Worm (Caenorhabditis elegans): ENCODE data around the gene K06B4.4.

The K06B4.4 gene

DNA sequence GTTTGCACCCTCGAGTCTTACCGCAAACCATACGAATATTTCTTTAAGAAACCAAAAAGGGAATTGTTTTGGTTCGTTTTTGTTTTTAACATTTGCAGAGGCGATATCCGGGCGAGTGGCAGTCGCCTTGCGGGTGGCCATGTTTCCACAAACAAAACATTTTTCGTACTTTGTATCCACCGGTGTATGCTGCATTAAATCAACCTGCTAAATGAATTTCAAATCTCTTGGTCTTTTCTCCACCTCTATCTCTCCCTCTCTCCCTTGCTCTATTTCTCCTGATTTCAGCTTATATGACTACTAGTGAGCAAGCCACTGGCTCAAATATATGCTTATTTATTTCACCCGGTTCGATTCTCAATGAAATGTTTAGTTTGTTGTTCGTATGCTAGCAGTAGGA lies 8.3 kb downstream of the K06B4.4 start, which contains the start of gene nhr-52:
Gene nhr-52 (plus strand): TSS at position 301 of the 400 bp plus-strand sequence.
- no peak for TF ChIP-seq snpc-4 (tag; optimal IDR thresholded peaks at IDR 0.05)
- TF ChIP-seq ztf-11 (tag; optimal IDR thresholded peaks at IDR 0.05) = no peak
- no peak for TF ChIP-seq egl-5 (tag; optimal IDR thresholded peaks at IDR 0.05)
- TF ChIP-seq pqm-1 (tag; optimal IDR thresholded peaks at IDR 0.05) = no peak
- TF ChIP-seq pha-4 (tag; optimal IDR thresholded peaks at IDR 0.05) = no peak
- TF ChIP-seq egl-27 (tag; optimal IDR thresholded peaks at IDR 0.05) = no peak
- TF ChIP-seq jun-1 (tag; optimal IDR thresholded peaks at IDR 0.05) = no peak
- no peak for TF ChIP-seq fkh-2 (tag; optimal IDR thresholded peaks at IDR 0.05)

DNA sequence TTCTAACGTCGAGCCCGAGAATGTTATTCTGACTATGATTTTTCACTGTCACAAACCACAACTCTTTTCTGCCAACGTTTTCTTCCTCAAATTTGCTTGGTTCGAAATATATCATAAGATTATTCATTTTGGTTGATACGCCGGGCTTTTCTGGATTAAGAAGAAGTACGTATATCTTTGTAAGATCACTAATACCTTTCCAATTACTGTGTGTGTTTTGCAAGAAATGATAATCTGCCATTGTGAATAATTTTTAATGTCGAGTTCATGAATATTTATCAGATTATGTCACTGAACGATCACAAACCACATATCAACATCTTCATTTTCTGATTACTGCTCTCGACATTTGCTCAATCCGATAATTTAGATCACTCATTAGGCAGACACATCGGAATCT lies 16.6 kb downstream of the K06B4.4 start, which contains the start of gene nhr-196:
Gene nhr-196 (plus strand): TSS at position 118 of the 400 bp plus-strand sequence.
- TF ChIP-seq tbx-2 (tag; optimal IDR thresholded peaks at IDR 0.05) (no peak), lsy-12 (tag; optimal IDR thresholded peaks at IDR 0.05) (no peak), unc-39 (tag; optimal IDR thresholded peaks at IDR 0.05) (no peak), sea-2 (GFP tag; optimal IDR thresholded peaks at IDR 0.05) (no peak), unc-62 (GFP tag; optimal IDR thresholded peaks at IDR 0.05) (no peak), ztf-11 (tag; optimal IDR thresholded peaks at IDR 0.05) (no peak), ceh-28 (tag; optimal IDR thresholded peaks at IDR 0.05) (no peak), fkh-10 (GFP tag; optimal IDR thresholded peaks at IDR 0.05) (no peak), nhr-25 (tag; optimal IDR thresholded peaks at IDR 0.05) (no peak), mml-1 (tag; optimal IDR thresholded peaks at IDR 0.05) (no peak), egl-27 (tag; optimal IDR thresholded peaks at IDR 0.05) (no peak), zag-1 (tag; optimal IDR thresholded peaks at IDR 0.05) (no peak), egl-5 (tag; optimal IDR thresholded peaks at IDR 0.05) (no peak), elt-1 (tag; optimal IDR thresholded peaks at IDR 0.05) (no peak), nfya-1 (tag; optimal IDR thresholded peaks at IDR 0.05; ENCODE audit: insufficient read depth) (no peak), snpc-4 (tag; optimal IDR thresholded peaks at IDR 0.05) (no peak), hmg-11 (tag; optimal IDR thresholded peaks at IDR 0.05) (no peak), R02D3.7 (tag; optimal IDR thresholded peaks at IDR 0.05) (no peak)

DNA sequence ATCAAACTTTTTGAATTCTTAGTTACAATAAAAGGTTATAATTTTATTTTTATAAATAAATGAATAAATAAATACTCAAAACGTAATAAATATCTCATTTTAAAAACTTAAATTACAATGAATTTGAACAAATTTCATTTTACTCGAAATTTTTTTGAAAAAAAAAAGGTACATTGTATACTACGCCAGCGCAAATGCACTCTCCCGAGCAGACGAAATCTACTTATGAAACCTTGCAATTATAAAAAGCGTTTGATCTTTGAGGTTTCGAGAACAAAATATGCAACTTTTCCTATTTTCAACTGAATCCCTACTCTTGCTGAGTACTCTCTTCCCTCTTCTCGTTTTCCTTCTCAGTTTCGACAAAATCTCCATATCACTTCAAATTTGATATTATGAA lies 18.7 kb downstream of the K06B4.4 start, which contains the start of gene nhr-197:
Gene nhr-197 (plus strand): TSS at position 301 of the 400 bp plus-strand sequence.
- TF ChIP-seq egl-5 (tag; optimal IDR thresholded peaks at IDR 0.05) (no peak), mdl-1 (tag; optimal IDR thresholded peaks at IDR 0.05) (no peak), egl-27 (tag; optimal IDR thresholded peaks at IDR 0.05) (no peak), fkh-2 (tag; optimal IDR thresholded peaks at IDR 0.05) (no peak)

DNA sequence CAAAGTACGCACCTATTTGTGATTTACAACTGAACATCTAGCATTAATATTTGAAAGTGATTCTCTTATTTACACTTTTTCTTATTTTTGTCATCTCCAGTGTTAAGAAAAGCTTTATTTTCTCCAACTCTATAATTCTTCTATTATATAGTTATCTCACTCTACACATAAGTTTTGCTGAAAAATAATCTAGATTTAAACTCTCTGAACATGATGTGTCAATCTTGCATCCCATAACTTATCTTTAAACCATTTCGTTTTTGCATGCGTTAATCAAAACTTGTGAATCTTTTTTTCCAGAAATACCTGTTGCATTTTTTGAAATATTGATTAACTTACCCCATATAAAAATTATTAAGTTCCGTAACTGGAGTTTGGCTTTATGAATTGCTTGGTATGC lies 21.0 kb downstream of the K06B4.4 start, which contains the start of gene nhr-268:
Gene nhr-268 (plus strand): TSS at position 301 of the 400 bp plus-strand sequence.
- TF ChIP-seq nhr-23 (tag; optimal IDR thresholded peaks at IDR 0.05) (no peak), mdl-1 (tag; optimal IDR thresholded peaks at IDR 0.05) (no peak), pha-4 (tag; optimal IDR thresholded peaks at IDR 0.05) (no peak), fos-1 (tag; optimal IDR thresholded peaks at IDR 0.05) (no peak), skn-1 (tag; optimal IDR thresholded peaks at IDR 0.05) (no peak), elt-1 (tag; optimal IDR thresholded peaks at IDR 0.05) (no peak)

DNA sequence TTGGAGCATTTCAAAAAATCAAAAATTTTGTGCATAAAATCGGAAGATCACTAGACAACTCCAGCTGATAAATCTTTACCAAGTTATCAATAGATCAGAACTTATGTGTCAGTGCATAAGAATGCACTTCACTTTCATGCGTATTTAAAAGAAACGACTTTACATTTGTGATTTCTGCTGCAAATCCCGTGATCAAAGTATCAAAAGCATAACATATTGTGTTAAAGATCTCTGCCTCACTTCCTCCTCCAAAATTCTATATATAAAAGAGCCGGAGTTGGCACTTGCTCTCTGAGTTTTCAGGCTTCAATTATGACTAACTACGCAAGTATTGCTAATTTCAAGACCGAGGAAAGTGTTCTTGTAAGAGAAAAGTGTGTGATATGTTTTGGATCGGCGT lies 24.7 kb downstream of the K06B4.4 start, which contains the start of gene nhr-198:
Gene nhr-198 (plus strand): TSS at position 313 of the 400 bp plus-strand sequence.
- TF ChIP-seq nhr-77 (tag; optimal IDR thresholded peaks at IDR 0.05) = no peak
- no peak for TF ChIP-seq nhr-237 (tag; optimal IDR thresholded peaks at IDR 0.05)
- no peak for TF ChIP-seq R02D3.7 (tag; optimal IDR thresholded peaks at IDR 0.05)
- TF ChIP-seq nhr-11 (tag; optimal IDR thresholded peaks at IDR 0.05) = no peak
- TF ChIP-seq nhr-76 (tag; optimal IDR thresholded peaks at IDR 0.05) = no peak
- no peak for TF ChIP-seq nfya-1 (tag; optimal IDR thresholded peaks at IDR 0.05; ENCODE audit: insufficient read depth)
- no peak for TF ChIP-seq nhr-12 (tag; optimal IDR thresholded peaks at IDR 0.05)
- TF ChIP-seq ceh-9 (tag; optimal IDR thresholded peaks at IDR 0.05) = no peak
- TF ChIP-seq lin-39 (tag; optimal IDR thresholded peaks at IDR 0.05) = no peak
- TF ChIP-seq fos-1 (tag; optimal IDR thresholded peaks at IDR 0.05) = no peak
- TF ChIP-seq lsy-12 (tag; optimal IDR thresholded peaks at IDR 0.05) = no peak
- no peak for TF ChIP-seq daf-12 (tag; optimal IDR thresholded peaks at IDR 0.05)
- TF ChIP-seq snpc-4 (tag; optimal IDR thresholded peaks at IDR 0.05) = no peak
- TF ChIP-seq unc-39 (tag; optimal IDR thresholded peaks at IDR 0.05) = no peak
- TF ChIP-seq pha-4 (tag; optimal IDR thresholded peaks at IDR 0.05) = no peak
